Worm (Caenorhabditis elegans) whole organism, early embryonic: ENCODE results near the gene nhr-271.

Experiments
- B0310.2 ChIP-seq: sonication (generic microtip); optimal IDR thresholded peaks from 2 replicates; lab custom pipeline; 2016; ENCODE audit warnings: mild to moderate bottlenecking, missing genetic modification characterization, missing compliant biosample characterization
- F13C5.2 ChIP-seq: sonication (generic microtip); optimal IDR thresholded peaks from 2 replicates; lab custom pipeline; 2017; ENCODE audit warnings: mild to moderate bottlenecking, missing genetic modification characterization, inconsistent platforms, missing compliant biosample characterization
- aly-1 ChIP-seq: sonication (generic microtip); optimal IDR thresholded peaks from 2 replicates; lab custom pipeline; 2016; ENCODE audit warnings: missing genetic modification characterization, missing compliant biosample characterization
- ama-1 ChIP-seq: fragments of 150-350 bp; optimal IDR thresholded peaks from 2 replicates; lab custom pipeline; 2014
- ceh-13 ChIP-seq: fragments of 200-800 bp; sonication (Bioruptor generic); optimal IDR thresholded peaks from 2 replicates; lab custom pipeline; 2018; ENCODE audit warnings: mild to moderate bottlenecking, missing genetic modification characterization, missing compliant biosample characterization
- ceh-36 ChIP-seq: sonication (generic microtip); optimal IDR thresholded peaks from 2 replicates; lab custom pipeline; 2016; ENCODE audit warnings: missing genetic modification characterization, inconsistent platforms, missing compliant biosample characterization
- flt-1 ChIP-seq: fragments of 200-800 bp; sonication (Bioruptor generic); IDR thresholded peaks from 2 replicates; pipeline ENCODE4 v1.3.6; 2022; ENCODE audit warnings: missing genetic modification characterization, missing compliant biosample characterization
- hmg-4 ChIP-seq: fragments of 200-800 bp; sonication (Bioruptor generic); optimal IDR thresholded peaks from 2 replicates; lab custom pipeline; 2018; ENCODE audit warnings: mild to moderate bottlenecking, missing genetic modification characterization, missing compliant biosample characterization
- hnd-1 ChIP-seq: sonication (generic microtip); optimal IDR thresholded peaks from 2 replicates; lab custom pipeline; 2016; ENCODE audit warnings: missing genetic modification characterization, missing compliant biosample characterization
- pes-1 ChIP-seq: fragments of 200-800 bp; sonication (Bioruptor generic); IDR thresholded peaks from 2 replicates; pipeline ENCODE4 v1.3.6; 2022; ENCODE audit warnings: missing genetic modification reagents, missing genetic modification characterization, missing compliant biosample characterization
- scrt-1 ChIP-seq: fragments of 200-800 bp; sonication (Bioruptor generic); IDR thresholded peaks from 2 replicates; pipeline ENCODE4 v1.3.6; 2022; ENCODE audit warnings: missing genetic modification characterization, missing compliant biosample characterization
- sea-1 ChIP-seq: fragments of 200-800 bp; sonication (Bioruptor generic); conservative IDR thresholded peaks from 2 replicates; pipeline ENCODE4 v1.3.6; 2022; ENCODE audit warnings: missing genetic modification characterization, missing compliant biosample characterization
- tbx-11 ChIP-seq: fragments of 200-800 bp; sonication (Bioruptor generic); IDR thresholded peaks from 2 replicates; pipeline ENCODE4 v1.3.6; 2022; ENCODE audit warnings: missing genetic modification characterization, missing compliant biosample characterization
- tra-4 ChIP-seq: sonication (generic microtip); optimal IDR thresholded peaks from 2 replicates; lab custom pipeline; 2017; ENCODE audit warnings: missing genetic modification characterization, missing compliant biosample characterization

DNA sequence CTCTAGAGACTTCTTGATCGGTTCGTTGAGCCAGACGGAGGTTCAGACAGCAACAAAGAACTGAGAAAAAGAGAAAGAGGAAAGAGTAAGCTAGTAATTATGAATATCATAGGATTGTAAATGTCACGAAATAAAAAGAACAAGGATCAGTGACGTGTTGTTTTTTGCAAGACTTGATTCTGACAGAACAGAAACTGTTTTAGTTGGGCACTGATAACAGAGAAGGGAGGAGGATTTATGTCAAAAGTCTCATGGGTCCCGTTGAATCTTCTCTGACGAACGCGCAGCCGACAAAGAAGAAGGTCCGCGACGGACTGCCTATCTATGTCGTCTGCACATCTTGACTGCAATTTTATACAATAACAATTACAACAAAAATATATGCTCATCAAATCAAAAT is 20.3 kb upstream of the nhr-271 start, which contains the start of gene T03E6.9:
- TF ChIP-seq pes-1 = no peak
- TF ChIP-seq ama-1 = no peak
- TF ChIP-seq hmg-4 (GFP tag; lab: Kevin White, UChicago) = no peak
- TF ChIP-seq aly-1 (tag; lab: Kevin White, UChicago) = no peak
- no peak for TF ChIP-seq sea-1
- TF ChIP-seq F13C5.2 (tag; lab: Kevin White, UChicago) = no peak
- TF ChIP-seq scrt-1 (GFP tag; lab: Robert Waterston, UW) = no peak
- no peak for TF ChIP-seq tbx-11
- no peak for TF ChIP-seq flt-1 (GFP tag; lab: Robert Waterston, UW)
- TF ChIP-seq B0310.2 (tag; lab: Kevin White, UChicago) = no peak
- TF ChIP-seq hnd-1 (tag; lab: Kevin White, UChicago) = no peak
- no peak for TF ChIP-seq ceh-36 (tag; lab: Kevin White, UChicago)
- no peak for TF ChIP-seq ceh-13 (GFP tag; lab: Kevin White, UChicago)
- no peak for TF ChIP-seq tra-4 (tag; lab: Kevin White, UChicago)
